Fruit fly (Drosophila melanogaster): Measurements from ENCODE around the gene CG10486.

CG10486 gene

DNA sequence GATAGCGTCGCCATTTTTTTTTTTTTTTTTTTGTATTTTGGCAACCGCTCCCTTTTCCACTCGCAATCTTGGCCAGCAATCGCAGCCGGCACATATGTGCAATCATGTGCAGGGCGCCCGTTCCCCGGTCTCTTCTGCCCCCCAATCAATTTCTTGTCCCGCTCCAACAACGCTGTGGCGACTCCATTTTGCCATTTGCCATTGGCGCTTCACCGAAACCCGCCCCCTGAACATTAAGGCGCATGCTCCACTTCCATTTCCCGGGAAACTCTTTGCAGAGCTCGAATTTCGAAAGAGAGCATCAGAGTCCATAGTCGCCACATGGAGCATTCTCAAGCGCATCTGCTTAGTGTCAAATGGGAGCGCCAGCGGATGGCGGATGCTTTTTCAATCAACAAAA lies 15.4 kb downstream of the CG10486 start:
- TF ChIP-seq insv (optimal IDR thresholded peaks at IDR 0.05) (no peak), Myc (optimal IDR thresholded peaks at IDR 0.05) (no peak), psq (optimal IDR thresholded peaks at IDR 0.05) (no peak), ttk (optimal IDR thresholded peaks at IDR 0.05) (no peak), h (optimal IDR thresholded peaks at IDR 0.05) (no peak), Sin3A (optimal IDR thresholded peaks at IDR 0.05) (no peak)

dm6 chr3L:5884735-5885134 lies 21.8 kb downstream of the CG10486 start:
- TF ChIP-seq ttk (optimal IDR thresholded peaks at IDR 0.05) (no peak), Myc (optimal IDR thresholded peaks at IDR 0.05) (no peak), insv (optimal IDR thresholded peaks at IDR 0.05) (no peak), h (optimal IDR thresholded peaks at IDR 0.05) (no peak), Sin3A (optimal IDR thresholded peaks at IDR 0.05) (no peak), psq (optimal IDR thresholded peaks at IDR 0.05) (no peak)

- TF ChIP-seq Myc (optimal IDR thresholded peaks at IDR 0.05) = no peak
- no peak for TF ChIP-seq h (optimal IDR thresholded peaks at IDR 0.05)
- no peak for TF ChIP-seq psq (optimal IDR thresholded peaks at IDR 0.05)
- TF ChIP-seq Sin3A (optimal IDR thresholded peaks at IDR 0.05) = no peak
- no peak for TF ChIP-seq ttk (optimal IDR thresholded peaks at IDR 0.05)
- no peak for TF ChIP-seq insv (optimal IDR thresholded peaks at IDR 0.05)
These were observed 24.4 kb downstream of the CG10486 start, which contains the start of gene CG13287 for dm6 chr3L:5882209-5882403. TSS of gene CG13287 (plus strand) at chr3L:5882304.

DNA sequence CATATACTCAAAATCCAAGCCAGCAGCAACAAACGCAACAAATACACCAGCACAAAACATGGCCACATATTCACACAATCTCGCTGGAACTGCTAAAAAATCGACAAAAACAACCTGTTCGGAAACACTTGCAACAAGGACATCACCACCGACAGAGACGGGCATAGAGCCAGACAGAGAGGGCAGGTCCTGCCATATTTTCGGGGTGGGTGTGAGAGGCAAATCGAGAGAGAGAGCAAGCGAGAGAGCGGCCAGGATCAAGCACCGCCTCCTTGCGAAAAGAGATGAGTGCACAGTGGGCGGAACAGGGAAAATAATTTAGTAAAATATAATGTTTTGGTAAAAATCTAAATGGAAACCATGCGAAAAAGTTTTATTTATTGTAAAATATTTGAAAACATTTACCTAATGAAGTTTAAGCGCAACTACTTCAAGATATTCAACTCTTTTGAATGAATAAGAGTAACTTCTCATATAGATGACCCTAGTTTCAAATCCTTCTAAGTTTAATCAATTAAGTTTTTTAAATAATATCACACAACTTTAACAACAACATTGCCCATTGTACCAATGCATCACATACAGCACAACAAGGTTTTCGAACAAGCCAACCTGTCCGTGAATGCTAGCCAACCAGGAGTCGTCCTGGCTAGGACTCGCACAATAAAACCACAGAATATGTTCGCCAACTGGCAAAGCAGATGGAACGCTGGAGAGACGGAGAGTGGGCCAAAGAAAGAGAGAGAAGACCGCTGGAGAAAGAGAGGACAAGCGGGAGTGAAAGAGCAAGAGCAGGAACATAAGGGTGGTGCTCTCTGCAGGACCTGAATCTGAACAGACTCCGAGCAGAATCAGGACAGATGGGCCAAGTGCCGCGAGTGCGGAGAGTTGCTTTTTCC lies 24.9 kb downstream of the CG10486 start:
- TF ChIP-seq Sin3A (optimal IDR thresholded peaks at IDR 0.05) = no peak

dm6 chr3L:5878734-5879291 lies 27.7 kb downstream of the CG10486 start:
- TF ChIP-seq h (optimal IDR thresholded peaks at IDR 0.05) (no peak), insv (optimal IDR thresholded peaks at IDR 0.05) (no peak)

- no peak for TF ChIP-seq Myc (optimal IDR thresholded peaks at IDR 0.05)
- TF ChIP-seq insv (optimal IDR thresholded peaks at IDR 0.05) = no peak
- no peak for TF ChIP-seq Sin3A (optimal IDR thresholded peaks at IDR 0.05)
- TF ChIP-seq psq (optimal IDR thresholded peaks at IDR 0.05) = no peak
- no peak for TF ChIP-seq ttk (optimal IDR thresholded peaks at IDR 0.05)
- no peak for TF ChIP-seq h (optimal IDR thresholded peaks at IDR 0.05)
These were observed 33.5 kb downstream of the CG10486 start, which contains the start of gene CG18586 for dm6 chr3L:5873011-5873410. TSS of gene CG18586 (plus strand) at chr3L:5873311.

DNA sequence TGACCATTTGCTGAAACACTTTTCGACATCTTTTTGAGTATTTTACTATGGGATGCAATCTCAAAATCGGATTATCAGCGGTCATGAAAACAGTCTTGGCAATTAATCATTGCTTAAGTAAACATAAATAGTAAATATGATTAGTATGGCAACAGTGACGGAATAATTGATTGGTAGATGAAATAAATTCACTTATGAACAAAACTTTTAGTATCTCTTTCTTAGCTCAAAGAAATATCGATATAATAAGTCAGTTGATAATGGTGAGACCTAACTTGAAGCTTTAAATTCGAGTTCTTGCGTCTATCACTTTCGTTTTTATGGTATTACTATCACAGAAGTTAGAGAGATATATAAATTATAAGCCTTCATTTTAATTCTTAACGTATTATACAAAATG lies 35.3 kb downstream of the CG10486 start, which contains the start of gene CG5568:
TSS of gene CG5568 (plus strand) at position 301 of the 400 bp plus-strand sequence.
- TF ChIP-seq psq (optimal IDR thresholded peaks at IDR 0.05) (no peak), Myc (optimal IDR thresholded peaks at IDR 0.05) (no peak), insv (optimal IDR thresholded peaks at IDR 0.05) (no peak), ttk (optimal IDR thresholded peaks at IDR 0.05) (no peak), Sin3A (optimal IDR thresholded peaks at IDR 0.05) (no peak), h (optimal IDR thresholded peaks at IDR 0.05) (no peak)

DNA sequence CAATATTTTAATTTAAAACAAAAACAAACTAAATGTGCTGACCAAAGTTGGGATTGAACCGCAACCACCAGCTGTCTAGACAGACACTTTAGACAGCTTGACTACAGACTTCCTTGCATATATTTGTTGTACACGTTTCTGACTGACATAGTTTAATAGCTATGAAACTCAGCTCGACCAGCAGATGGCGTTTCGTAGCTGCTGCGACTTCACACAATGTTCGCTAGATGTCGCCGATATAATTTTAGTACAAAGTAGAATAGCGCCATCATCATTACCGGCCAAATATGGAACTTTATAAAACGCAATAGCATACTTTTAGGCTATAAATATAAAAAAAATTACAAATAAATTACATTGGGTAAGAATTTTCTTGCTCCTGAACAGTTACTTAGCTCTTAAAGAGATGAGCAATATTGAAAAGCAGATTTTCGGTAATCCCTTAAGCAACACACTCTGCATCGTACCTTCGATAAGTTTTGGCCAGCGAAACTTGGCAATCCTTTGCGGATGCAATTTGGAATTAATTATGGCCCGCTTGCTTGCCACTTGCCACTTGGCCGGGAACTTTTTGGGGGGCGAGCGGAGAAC lies 36.8 kb downstream of the CG10486 start:
- TF ChIP-seq insv (optimal IDR thresholded peaks at IDR 0.05) = no peak
- no peak for TF ChIP-seq Myc (optimal IDR thresholded peaks at IDR 0.05)
- TF ChIP-seq h (optimal IDR thresholded peaks at IDR 0.05) = no peak
- no peak for TF ChIP-seq psq (optimal IDR thresholded peaks at IDR 0.05)
- TF ChIP-seq Sin3A (optimal IDR thresholded peaks at IDR 0.05) = no peak
- TF ChIP-seq ttk (optimal IDR thresholded peaks at IDR 0.05) = no peak

- TF ChIP-seq h (optimal IDR thresholded peaks at IDR 0.05) = no peak
- no peak for TF ChIP-seq psq (optimal IDR thresholded peaks at IDR 0.05)
- no peak for TF ChIP-seq Myc (optimal IDR thresholded peaks at IDR 0.05)
- no peak for TF ChIP-seq ttk (optimal IDR thresholded peaks at IDR 0.05)
- TF ChIP-seq insv (optimal IDR thresholded peaks at IDR 0.05) = no peak
- TF ChIP-seq Sin3A (optimal IDR thresholded peaks at IDR 0.05) = no peak
These were observed 39.6 kb downstream of the CG10486 start for dm6 chr3L:5866924-5867323.

dm6 chr3L:5863868-5864413 lies 42.6 kb downstream of the CG10486 start:
- TF ChIP-seq psq (optimal IDR thresholded peaks at IDR 0.05) = no peak

DNA sequence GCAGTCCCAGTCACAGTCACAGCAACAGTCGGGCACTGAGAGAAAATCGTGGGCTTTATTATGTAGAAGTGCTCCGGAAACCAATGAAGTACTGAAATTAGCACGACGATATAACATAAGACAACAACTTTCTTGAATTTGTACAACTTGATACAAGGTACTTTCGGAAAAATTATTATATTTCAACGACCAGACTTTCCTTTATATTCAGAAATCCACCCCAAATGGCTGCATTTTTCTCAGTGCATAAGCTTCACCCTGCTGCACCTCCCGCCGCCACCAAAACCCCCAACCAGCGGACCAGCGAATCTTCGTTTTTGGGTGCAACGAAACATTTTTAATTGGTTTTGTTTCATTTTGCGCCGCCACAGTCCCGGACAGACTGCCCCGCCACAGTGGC lies 43.5 kb downstream of the CG10486 start:
- no peak for TF ChIP-seq Myc (optimal IDR thresholded peaks at IDR 0.05)
- no peak for TF ChIP-seq h (optimal IDR thresholded peaks at IDR 0.05)
- TF ChIP-seq psq (optimal IDR thresholded peaks at IDR 0.05) = no peak
- TF ChIP-seq insv (optimal IDR thresholded peaks at IDR 0.05) = no peak
- TF ChIP-seq Sin3A (optimal IDR thresholded peaks at IDR 0.05) = no peak
- no peak for TF ChIP-seq ttk (optimal IDR thresholded peaks at IDR 0.05)

DNA sequence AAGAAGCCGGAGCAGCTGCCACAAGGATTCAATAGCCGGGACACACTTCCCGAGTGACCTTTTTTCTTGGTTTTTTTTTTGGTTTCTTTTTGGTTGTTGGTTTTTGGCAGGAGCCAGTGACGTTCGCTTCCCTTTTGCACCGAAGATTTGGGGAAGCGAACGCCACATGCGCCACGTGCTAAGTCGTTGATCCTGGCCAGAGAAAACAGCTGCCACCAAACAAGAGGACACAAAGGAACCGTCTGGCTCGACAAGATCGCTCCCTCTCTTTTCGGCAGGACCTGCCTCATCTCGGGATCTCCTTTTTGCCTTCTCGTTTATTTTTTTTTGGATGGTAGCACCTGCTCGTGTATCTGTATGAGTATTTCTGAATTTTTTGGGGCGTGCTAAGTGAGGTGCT lies 47.5 kb downstream of the CG10486 start:
- TF ChIP-seq Myc (optimal IDR thresholded peaks at IDR 0.05) (no peak), h (optimal IDR thresholded peaks at IDR 0.05) (no peak), psq (optimal IDR thresholded peaks at IDR 0.05) (no peak), ttk (optimal IDR thresholded peaks at IDR 0.05) (no peak), insv (optimal IDR thresholded peaks at IDR 0.05) (no peak), Sin3A (optimal IDR thresholded peaks at IDR 0.05) (no peak)

- TF ChIP-seq psq (optimal IDR thresholded peaks at IDR 0.05) (no peak), insv (optimal IDR thresholded peaks at IDR 0.05) (no peak), h (optimal IDR thresholded peaks at IDR 0.05) (no peak), Myc (optimal IDR thresholded peaks at IDR 0.05) (no peak), Sin3A (optimal IDR thresholded peaks at IDR 0.05) (no peak), ttk (optimal IDR thresholded peaks at IDR 0.05) (no peak)
These were observed 49.6 kb downstream of the CG10486 start for dm6 chr3L:5856919-5857318.
